Fruit fly (Drosophila melanogaster): ENCODE results near the gene CG43774.

CG43774 gene

dm6 chr2L:4053421-4054091, 45.1 kb downstream of the CG43774 start (continued):
- TF ChIP-seq slp2 (GFP tag; optimal IDR thresholded peaks at IDR 0.05) (no peak), CG6813 (GFP tag; optimal IDR thresholded peaks at IDR 0.05) (peak; percentile 38), CG6765 (GFP tag; optimal IDR thresholded peaks at IDR 0.05) (no peak), Ada2b (GFP tag; IDR thresholded peaks at IDR 0.05) (peak; percentile 64; the same call in 1 of the 2 replicates), Six4 (GFP tag; optimal IDR thresholded peaks at IDR 0.05) (peak; percentile 63), row (GFP tag; IDR thresholded peaks at IDR 0.05) (peak; percentile 84), vvl (GFP tag; IDR thresholded peaks at IDR 0.05) (peak; percentile 88), fd102C (GFP tag; optimal IDR thresholded peaks at IDR 0.05) (no peak), Ptx1 (GFP tag; IDR thresholded peaks at IDR 0.05) (peak; percentile 78), Med (GFP tag) (peak; percentile 42), CG2129 (GFP tag; IDR thresholded peaks at IDR 0.05; ENCODE audit: partially characterized antibody) (no peak), CG8388 (GFP tag; optimal IDR thresholded peaks at IDR 0.05) (peak; percentile 76), danr (GFP tag; IDR thresholded peaks at IDR 0.05) (peak; percentile 53), CG1602 (GFP tag; optimal IDR thresholded peaks at IDR 0.05) (peak; percentile 70), trem (tag; optimal IDR thresholded peaks at IDR 0.05) (peak; percentile 77), Vsx1 (GFP tag; optimal IDR thresholded peaks at IDR 0.05) (peak; percentile 71), CG2116 (GFP tag; optimal IDR thresholded peaks at IDR 0.05) (peak; percentile 3), CG11247 (GFP tag; IDR thresholded peaks at IDR 0.05) (peak; percentile 24; the same call in 1 of the 2 replicates), Awh (GFP tag; IDR thresholded peaks at IDR 0.05) (peak; percentile 63; the same call in 1 of the 2 replicates), CG15269 (tag; optimal IDR thresholded peaks at IDR 0.05) (peak; percentile 66), CG4360 (GFP tag; IDR thresholded peaks at IDR 0.05) (no peak), Nf-YA (GFP tag; IDR thresholded peaks at IDR 0.05) (peak; percentile 34; the same call in 1 of the 2 replicates), CG1024 (GFP tag; IDR thresholded peaks at IDR 0.05) (peak; percentile 40; the same call in 1 of the 2 replicates), CG1792 (GFP tag; optimal IDR thresholded peaks at IDR 0.05) (no peak), fru (optimal IDR thresholded peaks at IDR 0.05) (no peak), CG15696 (tag; optimal IDR thresholded peaks at IDR 0.05) (peak; percentile 66), seq (GFP tag; IDR thresholded peaks at IDR 0.05) (peak; percentile 40; the same call in 1 of the 2 replicates), CG11695 (GFP tag; IDR thresholded peaks at IDR 0.05) (peak; percentile 74), CG3995 (GFP tag; optimal IDR thresholded peaks at IDR 0.05) (no peak), CG14710 (tag; optimal IDR thresholded peaks at IDR 0.05) (peak; percentile 83), CG8765 (GFP tag; IDR thresholded peaks at IDR 0.05) (peak; percentile 31; the same call in 1 of the 2 replicates), CG6854 (GFP tag; optimal IDR thresholded peaks at IDR 0.05) (no peak), CG4404 (GFP tag; IDR thresholded peaks at IDR 0.05) (peak; percentile 57), sima (GFP tag; optimal IDR thresholded peaks at IDR 0.05) (no peak), CG17612 (GFP tag; IDR thresholded peaks at IDR 0.05) (no peak), CrebB (tag; optimal IDR thresholded peaks at IDR 0.05) (peak; percentile 63), gce (GFP tag; IDR thresholded peaks at IDR 0.05) (no peak), CG9727 (GFP tag; optimal IDR thresholded peaks at IDR 0.05) (peak; percentile 77), CG10431 (GFP tag; optimal IDR thresholded peaks at IDR 0.05) (peak; percentile 55), p53 (GFP tag; optimal IDR thresholded peaks at IDR 0.05) (no peak), CG10267 (tag; optimal IDR thresholded peaks at IDR 0.05) (peak; percentile 75), unpg (GFP tag; optimal IDR thresholded peaks at IDR 0.05) (peak; percentile 77), CG2889 (GFP tag; IDR thresholded peaks at IDR 0.05) (peak; percentile 37; the same call in 1 of the 3 replicates), Jarid2 (GFP tag; optimal IDR thresholded peaks at IDR 0.05) (peak; percentile 29), Doc3 (GFP tag; IDR thresholded peaks at IDR 0.05; ENCODE audit: partially characterized antibody) (no peak), CTCF (GFP tag; optimal IDR thresholded peaks at IDR 0.05) (no peak), CG30403 (GFP tag; optimal IDR thresholded peaks at IDR 0.05) (peak; percentile 72), CG16779 (GFP tag; IDR thresholded peaks at IDR 0.05) (no peak), CG10366 (GFP tag; IDR thresholded peaks at IDR 0.05) (peak; percentile 51), HLH3B (GFP tag; IDR thresholded peaks at IDR 0.05) (peak; percentile 85), caup (GFP tag; optimal IDR thresholded peaks at IDR 0.05; ENCODE audit: severe bottlenecking) (peak; percentile 7)
